Fruit fly (Drosophila melanogaster) whole organism, adult: ENCODE results near the gene CG6726.

ENCODE experiments used
- CG11617 ChIP-seq: fragments of 200-800 bp; sonication (Bioruptor generic); optimal IDR thresholded peaks from 2 replicates; lab custom pipeline; 2017; ENCODE audit warnings: mild to moderate bottlenecking, missing biosample characterization, missing genetic modification reagents, missing genetic modification characterization
- CG12768 ChIP-seq: fragments of 200-800 bp; sonication (Bioruptor generic); optimal IDR thresholded peaks from 2 replicates; lab custom pipeline; 2017; ENCODE audit warnings: missing biosample characterization, missing genetic modification characterization, mild to moderate bottlenecking, moderate library complexity, missing genetic modification reagents
- CG33017 ChIP-seq: fragments of 200-800 bp; sonication (Bioruptor generic); optimal IDR thresholded peaks from 2 replicates; lab custom pipeline; 2018; ENCODE audit warnings: missing biosample characterization, mild to moderate bottlenecking, missing genetic modification characterization, moderate library complexity
- CG5204 ChIP-seq: fragments of 200-800 bp; sonication (Bioruptor generic); optimal IDR thresholded peaks from 2 replicates; lab custom pipeline; 2016; ENCODE audit warnings: missing biosample characterization, missing genetic modification characterization
- CG7045 ChIP-seq: fragments of 200-800 bp; sonication (Bioruptor generic); optimal IDR thresholded peaks from 2 replicates; lab custom pipeline; 2017; ENCODE audit warnings: missing biosample characterization, mild to moderate bottlenecking, missing genetic modification characterization
- CG7101 ChIP-seq: fragments of 200-800 bp; sonication (Bioruptor generic); optimal IDR thresholded peaks from 2 replicates; lab custom pipeline; 2018; ENCODE audit warnings: missing biosample characterization, mild to moderate bottlenecking, missing genetic modification characterization, moderate library complexity
- Clk ChIP-seq: fragments of 200-800 bp; sonication (Bioruptor generic); optimal IDR thresholded peaks from 2 replicates; lab custom pipeline; 2017; ENCODE audit warnings: missing biosample characterization, missing genetic modification characterization
- Mnt ChIP-seq: fragments of 200-800 bp; sonication (Bioruptor generic); optimal IDR thresholded peaks from 2 replicates; lab custom pipeline; 2016; ENCODE audit warnings: missing biosample characterization, mild to moderate bottlenecking, missing genetic modification characterization
- cic ChIP-seq: fragments of 200-800 bp; sonication (Bioruptor generic); optimal IDR thresholded peaks from 2 replicates; lab custom pipeline; 2017; ENCODE audit warnings: missing biosample characterization, mild to moderate bottlenecking, missing genetic modification characterization, moderate library complexity
- kay ChIP-seq: fragments of 200-800 bp; sonication (Bioruptor generic); peaks from one replicate; lab custom pipeline; 2016; ENCODE audit warnings: missing biosample characterization, missing genetic modification characterization, borderline replicate concordance
- toe ChIP-seq: fragments of 200-800 bp; sonication (Bioruptor generic); optimal IDR thresholded peaks from 2 replicates; lab custom pipeline; 2016; ENCODE audit warnings: missing biosample characterization, missing genetic modification characterization

DNA sequence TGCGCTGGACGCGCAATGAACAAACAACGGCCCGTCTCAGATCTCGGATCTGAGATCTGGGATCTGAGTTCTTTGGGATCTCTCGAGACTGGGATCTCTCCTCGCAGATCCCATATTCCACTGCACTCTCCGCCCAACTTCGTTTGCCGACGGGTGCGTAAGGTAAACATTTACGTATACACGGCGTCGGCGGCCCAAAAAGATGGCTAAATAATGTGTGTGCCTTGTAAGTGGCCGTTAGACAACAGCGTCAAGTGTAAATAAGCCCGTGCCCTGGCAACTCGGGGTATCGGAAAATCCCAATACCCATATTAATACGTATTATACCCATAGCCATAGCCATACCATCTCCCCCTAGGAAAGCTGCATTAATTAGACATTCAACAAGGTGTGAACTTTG lies 43.2 kb downstream of the CG6726 start:
- TF ChIP-seq cic (no peak), CG5204 (GFP tag; lab: Kevin White, UChicago) (no peak), CG33017 (tag; lab: Kevin White, UChicago) (no peak), kay (GFP tag; lab: Kevin White, UChicago) (no peak), CG7045 (GFP tag; lab: Kevin White, UChicago) (no peak), Clk (no peak), toe (no peak), CG7101 (tag; lab: Kevin White, UChicago) (no peak), Mnt (GFP tag; lab: Kevin White, UChicago) (no peak), CG11617 (GFP tag; lab: Kevin White, UChicago) (no peak), CG12768 (no peak)
